Worm (Caenorhabditis elegans): ENCODE data around the gene F02E11.7.

The F02E11.7 gene

DNA sequence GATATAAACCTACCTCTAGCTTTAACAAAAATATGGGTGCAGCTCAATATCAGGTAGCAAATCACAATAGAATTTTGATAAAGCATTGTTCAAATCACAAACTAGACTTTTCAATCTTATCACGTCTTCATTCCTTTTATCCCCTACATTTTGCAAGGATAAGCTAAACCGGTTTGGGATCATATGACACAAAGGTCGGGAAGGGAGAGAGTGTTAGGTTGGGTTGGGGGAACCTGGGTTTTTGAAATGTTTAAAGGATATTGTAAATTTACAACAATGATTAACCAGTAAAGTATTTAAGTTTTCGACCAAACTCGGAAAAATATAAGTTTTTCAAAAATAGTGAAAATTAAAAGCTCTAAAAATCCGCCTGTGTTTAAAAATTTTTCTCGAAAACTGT is 23.4 kb upstream of the F02E11.7 start, which contains the start of gene C17F4.12:
Gene C17F4.12 (minus strand): TSS at position 101 of the 400 bp plus-strand sequence.
- TF ChIP-seq elt-2 (tag; optimal IDR thresholded peaks at IDR 0.05) (no peak), unc-130 (tag; optimal IDR thresholded peaks at IDR 0.05) (no peak), ztf-4 (tag; optimal IDR thresholded peaks at IDR 0.05) (no peak), Y116A8C.19 (tag; optimal IDR thresholded peaks at IDR 0.05; ENCODE audit: borderline replicate concordance) (no peak), snpc-4 (tag; optimal IDR thresholded peaks at IDR 0.05) (no peak), blmp-1 (tag; optimal IDR thresholded peaks at IDR 0.05) (peak; percentile 85), aly-2 (tag; optimal IDR thresholded peaks at IDR 0.05) (no peak), efl-1 (optimal IDR thresholded peaks at IDR 0.05) (no peak), efl-1 (GFP tag; optimal IDR thresholded peaks at IDR 0.05 in 1 of 2) (no peak), mab-9 (GFP tag; IDR thresholded peaks at IDR 0.05) (no peak), ceh-63 (GFP tag; optimal IDR thresholded peaks at IDR 0.05) (no peak), tlp-1 (tag; optimal IDR thresholded peaks at IDR 0.05) (no peak), dpl-1 (GFP tag; optimal IDR thresholded peaks at IDR 0.05) (no peak), nhr-76 (tag; optimal IDR thresholded peaks at IDR 0.05) (no peak), elt-3 (tag; optimal IDR thresholded peaks at IDR 0.05) (peak in 1 of 6 experiments; percentile 9), zag-1 (tag; optimal IDR thresholded peaks at IDR 0.05) (no peak), unc-98 (GFP tag; IDR thresholded peaks at IDR 0.05) (no peak), nhr-71 (tag; optimal IDR thresholded peaks at IDR 0.05) (no peak)

DNA sequence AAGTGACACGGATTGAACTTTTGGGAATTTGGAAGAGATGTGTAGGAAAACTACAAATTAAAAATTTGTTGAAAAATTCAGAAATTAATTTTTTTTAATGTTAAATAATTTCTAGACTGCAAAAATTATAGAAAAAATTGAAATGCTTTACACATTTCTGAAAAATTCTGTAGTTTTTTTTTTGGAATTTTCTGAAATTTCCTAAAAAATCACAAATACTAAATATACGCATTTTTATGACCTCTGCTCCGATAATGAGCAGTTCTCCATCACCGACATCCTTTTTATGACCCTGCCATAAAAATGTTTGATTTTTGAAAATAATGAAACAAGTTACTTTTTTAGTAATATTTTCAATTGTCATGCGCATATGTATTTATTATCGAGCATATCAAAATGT is 22.7 kb upstream of the F02E11.7 start:
- TF ChIP-seq fkh-8 (tag; optimal IDR thresholded peaks at IDR 0.05) = no peak
- TF ChIP-seq zag-1 (tag; optimal IDR thresholded peaks at IDR 0.05) = no peak
- no peak for TF ChIP-seq mdl-1 (tag; optimal IDR thresholded peaks at IDR 0.05)

- peak; percentile 98 for TF ChIP-seq elt-2 (tag; optimal IDR thresholded peaks at IDR 0.05)
- TF ChIP-seq aha-1 (tag; optimal IDR thresholded peaks at IDR 0.05) = no peak
- no peak for TF ChIP-seq swsn-7 (tag; optimal IDR thresholded peaks at IDR 0.05)
- no peak for TF ChIP-seq ceh-90 (tag; optimal IDR thresholded peaks at IDR 0.05)
- no peak for TF ChIP-seq mef-2 (tag; optimal IDR thresholded peaks at IDR 0.05)
- TF ChIP-seq sptf-1 (tag; optimal IDR thresholded peaks at IDR 0.05) = no peak
- TF ChIP-seq jun-1 (tag; optimal IDR thresholded peaks at IDR 0.05) = peak; percentile 38
- TF ChIP-seq efl-1 (optimal IDR thresholded peaks at IDR 0.05) = no peak
- no peak for TF ChIP-seq efl-1 (GFP tag; optimal IDR thresholded peaks at IDR 0.05 in 1 of 2)
- TF ChIP-seq mep-1 (tag; optimal IDR thresholded peaks at IDR 0.05) = no peak
- TF ChIP-seq hpl-2 (GFP tag; optimal IDR thresholded peaks at IDR 0.05) = no peak
- peak; percentile 62 for TF ChIP-seq pqm-1 (tag; optimal IDR thresholded peaks at IDR 0.05)
- TF ChIP-seq Y116A8C.19 (tag; optimal IDR thresholded peaks at IDR 0.05; ENCODE audit: borderline replicate concordance) = no peak
- no peak for TF ChIP-seq egl-13 (tag; optimal IDR thresholded peaks at IDR 0.05)
- TF ChIP-seq nhr-90 (tag; optimal IDR thresholded peaks at IDR 0.05; ENCODE audit: poor library complexity) = peak; percentile 37
- TF ChIP-seq lin-13 (GFP tag; optimal IDR thresholded peaks at IDR 0.05) = no peak
- TF ChIP-seq zip-4 (GFP tag; optimal IDR thresholded peaks at IDR 0.05) = no peak
- TF ChIP-seq nhr-11 (tag; optimal IDR thresholded peaks at IDR 0.05) = no peak
- no peak for TF ChIP-seq lir-3 (tag; optimal IDR thresholded peaks at IDR 0.05; ENCODE audit: poor library complexity)
- no peak for TF ChIP-seq unc-86 (tag; optimal IDR thresholded peaks at IDR 0.05)
- TF ChIP-seq lin-35 (GFP tag; optimal IDR thresholded peaks at IDR 0.05) = peak in 1 of 2 experiments; percentile 34
- no peak for TF ChIP-seq ceh-82 (tag; optimal IDR thresholded peaks at IDR 0.05)
- TF ChIP-seq alr-1 (tag; optimal IDR thresholded peaks at IDR 0.05; ENCODE audit: borderline replicate concordance) = no peak
- no peak for TF ChIP-seq mab-9 (GFP tag; IDR thresholded peaks at IDR 0.05)
- no peak for TF ChIP-seq ama-1 (optimal IDR thresholded peaks at IDR 0.05)
- TF ChIP-seq nhr-20 (tag; optimal IDR thresholded peaks at IDR 0.05) = no peak
- TF ChIP-seq nhr-85 (tag) = no peak
- peak; percentile 69 for TF ChIP-seq tlp-1 (tag; optimal IDR thresholded peaks at IDR 0.05)
- TF ChIP-seq nhr-237 (tag; optimal IDR thresholded peaks at IDR 0.05) = no peak
Measured at ce11 chrII:3245836-3246235, 21.6 kb upstream of the F02E11.7 start, which contains the start of gene C17F4.7. Gene C17F4.7 (minus strand): TSS chrII:3246015.

Data from whole organism, L1 larva.